Fruit fly (Drosophila melanogaster) whole organism, wandering third instar larva: ENCODE measurements around the gene mus302.

Experiments
- Abd-B ChIP-seq: fragments of >200 bp; optimal IDR thresholded peaks from 2 replicates; lab custom pipeline; 2017; ENCODE audit warnings: missing biosample characterization, missing genetic modification characterization
- CG32264 ChIP-seq: fragments of 200-800 bp; sonication (Bioruptor generic); optimal IDR thresholded peaks from 2 replicates; lab custom pipeline; 2016; ENCODE audit warnings: missing biosample characterization, missing genetic modification characterization
- CG9705 ChIP-seq: fragments of 200-800 bp; sonication (Bioruptor generic); optimal IDR thresholded peaks from 2 replicates; lab custom pipeline; 2018; ENCODE audit warnings: missing biosample characterization, mild to moderate bottlenecking, missing genetic modification characterization
- CrebA ChIP-seq: fragments of 200-800 bp; sonication (Bioruptor generic); optimal IDR thresholded peaks from 2 replicates; lab custom pipeline; 2016; ENCODE audit warnings: missing biosample characterization, mild to moderate bottlenecking, missing genetic modification characterization, borderline replicate concordance
- Dfd ChIP-seq: fragments of >200 bp; optimal IDR thresholded peaks from 2 replicates; lab custom pipeline; 2017; ENCODE audit warnings: missing biosample characterization, missing genetic modification characterization
- Dif ChIP-seq: fragments of 200-275, 200-300 bp; sonication (Bioruptor generic); optimal IDR thresholded peaks from 2 replicates; lab custom pipeline; 2018; ENCODE audit warnings: missing biosample characterization, missing genetic modification characterization; ENCODE audit not compliant: partially characterized antibody
- GATAd ChIP-seq: sonication (Bioruptor generic); optimal IDR thresholded peaks from 2 replicates; lab custom pipeline; 2016; ENCODE audit warnings: missing biosample characterization, missing genetic modification characterization
- HLH106 ChIP-seq: fragments of 200-800 bp; optimal IDR thresholded peaks from 3 replicates; lab custom pipeline; 2019; ENCODE audit warnings: missing biosample characterization, mild to moderate bottlenecking, missing genetic modification characterization, moderate library complexity
- Hnf4 ChIP-seq: fragments of 200-800 bp; sonication (Bioruptor generic); optimal IDR thresholded peaks from 2 replicates; lab custom pipeline; 2016; ENCODE audit warnings: missing biosample characterization, mild to moderate bottlenecking, missing genetic modification characterization
- Hr78 ChIP-seq: fragments of >200 bp; optimal IDR thresholded peaks from 2 replicates; lab custom pipeline; 2017; ENCODE audit warnings: missing biosample characterization, missing genetic modification characterization
- Hr83 ChIP-seq: fragments of 200-300 bp; sonication (Bioruptor generic); optimal IDR thresholded peaks from 2 replicates; lab custom pipeline; 2016; ENCODE audit warnings: missing biosample characterization, mild to moderate bottlenecking, missing genetic modification characterization, moderate library complexity; ENCODE audit not compliant: poor library complexity, severe bottlenecking
- Jra ChIP-seq: sonication (Bioruptor generic); optimal IDR thresholded peaks from 2 replicates; lab custom pipeline; 2016; ENCODE audit warnings: missing biosample characterization, missing genetic modification characterization
- Mio ChIP-seq: sonication (Bioruptor generic); optimal IDR thresholded peaks from 2 replicates; lab custom pipeline; 2016; ENCODE audit warnings: missing biosample characterization, missing genetic modification characterization
- Myc ChIP-seq: fragments of >200 bp; optimal IDR thresholded peaks from 2 replicates; lab custom pipeline; 2017
- N ChIP-seq: fragments of >200 bp; optimal IDR thresholded peaks from 2 replicates; lab custom pipeline; 2018; ENCODE audit warnings: missing biosample characterization, missing external identifiers, missing genetic modification characterization
- OdsH ChIP-seq: fragments of 200-800 bp; sonication (Bioruptor generic); optimal IDR thresholded peaks from 2 replicates; lab custom pipeline; 2016; ENCODE audit warnings: missing biosample characterization, mild to moderate bottlenecking, missing genetic modification characterization
- Rel ChIP-seq, 2 experiments: fragments of 200-800 bp; sonication (Bioruptor generic) in 1 of 2; optimal IDR thresholded peaks; 2 replicates in 1 of 2; 3 replicates in 1 of 2; lab custom pipeline; 2016 to 2019; ENCODE audit warnings: mild to moderate bottlenecking in 2 of 2, missing biosample characterization in 2 of 2, missing genetic modification characterization in 2 of 2, moderate library complexity in 1 of 2
- Sp1 ChIP-seq: fragments of 200-800 bp; sonication (Bioruptor generic); optimal IDR thresholded peaks from 3 replicates; lab custom pipeline; 2019; ENCODE audit warnings: missing biosample characterization, mild to moderate bottlenecking, missing genetic modification characterization, moderate library complexity
- Vsx2 ChIP-seq: fragments of 200-300, 225-300 bp; sonication (Bioruptor generic); optimal IDR thresholded peaks from 2 replicates; lab custom pipeline; 2018; ENCODE audit warnings: missing biosample characterization, missing genetic modification characterization; ENCODE audit not compliant: partially characterized antibody
- br ChIP-seq: fragments of 200-800 bp; sonication (Bioruptor generic); optimal IDR thresholded peaks from 2 replicates; lab custom pipeline; 2016; ENCODE audit warnings: missing biosample characterization, missing genetic modification characterization
- dl ChIP-seq, 2 experiments: fragments of 175-275, 200-275 bp in 1 of 2; fragments of 200-275 bp in 1 of 2; sonication (Bioruptor generic); optimal IDR thresholded peaks; lab custom pipeline; 2018; ENCODE audit warnings: mild to moderate bottlenecking in 2 of 2, missing biosample characterization in 2 of 2, missing genetic modification characterization in 2 of 2, moderate library complexity in 2 of 2; ENCODE audit not compliant: partially characterized antibody in 2 of 2, insufficient read depth in 1 of 2
- dmrt93B ChIP-seq: fragments of 200-800 bp; sonication (Bioruptor generic); optimal IDR thresholded peaks from 2 replicates; lab custom pipeline; 2018; ENCODE audit warnings: missing biosample characterization, mild to moderate bottlenecking, missing genetic modification characterization
- dsf ChIP-seq: sonication (Bioruptor generic); optimal IDR thresholded peaks from 2 replicates; lab custom pipeline; 2016; ENCODE audit warnings: missing biosample characterization, missing genetic modification characterization, borderline replicate concordance
- ey ChIP-seq: fragments of 200-800 bp; sonication (Bioruptor generic); optimal IDR thresholded peaks from 2 replicates; lab custom pipeline; 2016; ENCODE audit warnings: missing biosample characterization, missing genetic modification characterization
- foxo ChIP-seq, 2 experiments: fragments of 200-800 bp; sonication (Bioruptor generic); optimal IDR thresholded peaks; 2 replicates in 1 of 2; 3 replicates in 1 of 2; lab custom pipeline; 2016 to 2017; ENCODE audit warnings: missing biosample characterization in 2 of 2, missing genetic modification characterization in 2 of 2
- fru ChIP-seq: fragments of 200-800 bp; sonication (Bioruptor generic); optimal IDR thresholded peaks from 3 replicates; lab custom pipeline; 2016; ENCODE audit warnings: missing biosample characterization, mild to moderate bottlenecking, missing genetic modification characterization
- h ChIP-seq: fragments of 200-800 bp; sonication (Bioruptor generic); optimal IDR thresholded peaks from 3 replicates; lab custom pipeline; 2016; ENCODE audit warnings: missing biosample characterization, mild to moderate bottlenecking, missing genetic modification characterization
- lola ChIP-seq: fragments of >200 bp; optimal IDR thresholded peaks from 2 replicates; lab custom pipeline; 2017; ENCODE audit warnings: missing biosample characterization, missing genetic modification characterization
- pan ChIP-seq: fragments of >200 bp; optimal IDR thresholded peaks from 2 replicates; lab custom pipeline; 2017
- psq ChIP-seq: fragments of 200-800 bp; sonication (Bioruptor generic); optimal IDR thresholded peaks from 3 replicates; lab custom pipeline; 2017; ENCODE audit warnings: missing biosample characterization, mild to moderate bottlenecking, missing genetic modification characterization, moderate library complexity
- rgr ChIP-seq: fragments of 200-800 bp; sonication (Bioruptor generic); optimal IDR thresholded peaks from 3 replicates; lab custom pipeline; 2016; ENCODE audit warnings: missing biosample characterization, mild to moderate bottlenecking, missing genetic modification characterization
- sage ChIP-seq: fragments of 200-800 bp; sonication (Bioruptor generic); optimal IDR thresholded peaks from 2 replicates; lab custom pipeline; 2016; ENCODE audit warnings: missing biosample characterization, mild to moderate bottlenecking, missing genetic modification characterization
- sv ChIP-seq: fragments of 200-800 bp; sonication (Bioruptor generic); optimal IDR thresholded peaks from 3 replicates; lab custom pipeline; 2016; ENCODE audit warnings: missing biosample characterization, missing genetic modification characterization
- usp ChIP-seq: fragments of >200 bp; optimal IDR thresholded peaks from 2 replicates; lab custom pipeline; 2017; ENCODE audit warnings: missing biosample characterization, missing genetic modification characterization
- woc ChIP-seq: sonication (Bioruptor generic); optimal IDR thresholded peaks from 2 replicates; lab custom pipeline; 2016; ENCODE audit warnings: missing biosample characterization, mild to moderate bottlenecking, missing genetic modification characterization

Gene mus302

dm6 chr3L:16804627-16805026 lies 25.1 kb upstream of the mus302 start, which contains the start of gene nudC:
Gene nudC (plus strand): TSS chr3L:16804994.
- TF ChIP-seq HLH106 (tag; lab: Kevin White, UChicago): no peak
- no peak for TF ChIP-seq Rel (GFP tag; optimal IDR thresholded peaks at IDR 0.05; lab: Kevin White, UChicago)
- TF ChIP-seq Rel (tag; optimal IDR thresholded peaks at IDR 0.05; lab: Kevin White, UChicago): peak; percentile 9
- TF ChIP-seq CG32264 (GFP tag; lab: Kevin White, UChicago): no peak

dm6 chr3L:16803708-16804350 lies 24.3 kb upstream of the mus302 start:
- TF ChIP-seq woc (GFP tag; lab: Kevin White, UChicago) (no peak), Vsx2 (GFP tag; lab: Kevin White, UChicago) (no peak), h (peak; percentile 72), br (GFP tag; lab: Kevin White, UChicago) (peak; percentile 90), rgr (GFP tag; lab: Kevin White, UChicago) (peak; percentile 54), Hnf4 (GFP tag; lab: Kevin White, UChicago) (peak; percentile 43), foxo (GFP tag; optimal IDR thresholded peaks at IDR 0.05; lab: Kevin White, UChicago) (peak; percentile 22 to 27), Jra (GFP tag; lab: Kevin White, UChicago) (no peak), Dif (no peak), Hr83 (GFP tag; lab: Kevin White, UChicago) (peak; percentile 48), Mio (GFP tag; lab: Kevin White, UChicago) (peak; percentile 16), Dfd (GFP tag; lab: Kevin White, UChicago) (no peak), OdsH (peak; percentile 25), Sp1 (GFP tag; lab: Kevin White, UChicago) (peak; percentile 73), HLH106 (tag; lab: Kevin White, UChicago) (peak; percentile 59), fru (GFP tag; lab: Kevin White, UChicago) (peak; percentile 52), CrebA (GFP tag; lab: Kevin White, UChicago) (peak; percentile 84), CG9705 (GFP tag; lab: Kevin White, UChicago) (peak; percentile 7), dl (GFP tag; optimal IDR thresholded peaks at IDR 0.05; lab: Kevin White, UChicago; ENCODE audit: insufficient read depth in 1 of 2, partially characterized antibody in 2 of 2) (peak in 1 of 2 experiments; percentile 69), Rel (GFP tag; optimal IDR thresholded peaks at IDR 0.05; lab: Kevin White, UChicago) (no peak), Rel (tag; optimal IDR thresholded peaks at IDR 0.05; lab: Kevin White, UChicago) (peak; percentile 81)
- TF ChIP-seq, all 38 proteins: peak for 15

dm6 chr3L:16803273-16803672 lies 23.7 kb upstream of the mus302 start:
- TF ChIP-seq CrebA (GFP tag; lab: Kevin White, UChicago) (no peak), Hr78 (no peak), dsf (GFP tag; lab: Kevin White, UChicago) (no peak), sv (no peak), Dfd (GFP tag; lab: Kevin White, UChicago) (no peak), OdsH (no peak), h (no peak), Dif (no peak), pan (no peak), Jra (GFP tag; lab: Kevin White, UChicago) (no peak), lola (GFP tag; lab: Kevin White, UChicago) (no peak), psq (GFP tag; lab: Kevin White, UChicago) (no peak), Abd-B (GFP tag; lab: Kevin White, UChicago) (no peak)

- peak; percentile 67 for TF ChIP-seq Sp1 (GFP tag; lab: Kevin White, UChicago)
- TF ChIP-seq sv: peak; percentile 35
- TF ChIP-seq fru (GFP tag; lab: Kevin White, UChicago): peak; percentile 82
- TF ChIP-seq Hr78: no peak
- peak; percentile 85 for TF ChIP-seq rgr (GFP tag; lab: Kevin White, UChicago)
- peak; percentile 83 for TF ChIP-seq ey
- peak; percentile 41 for TF ChIP-seq sage
- no peak for TF ChIP-seq usp
- TF ChIP-seq Abd-B (GFP tag; lab: Kevin White, UChicago): no peak
- TF ChIP-seq Jra (GFP tag; lab: Kevin White, UChicago): no peak
- no peak for TF ChIP-seq pan
- TF ChIP-seq Hr83 (GFP tag; lab: Kevin White, UChicago): no peak
- peak; percentile 63 for TF ChIP-seq woc (GFP tag; lab: Kevin White, UChicago)
- peak; percentile 45 for TF ChIP-seq Vsx2 (GFP tag; lab: Kevin White, UChicago)
- TF ChIP-seq N (GFP tag; lab: Kevin White, UChicago): no peak
- peak; percentile 48 for TF ChIP-seq br (GFP tag; lab: Kevin White, UChicago)
- peak; percentile 62 for TF ChIP-seq Rel (GFP tag; optimal IDR thresholded peaks at IDR 0.05; lab: Kevin White, UChicago)
- TF ChIP-seq Rel (tag; optimal IDR thresholded peaks at IDR 0.05; lab: Kevin White, UChicago): peak; percentile 99
- no peak for TF ChIP-seq dmrt93B (GFP tag; lab: Kevin White, UChicago)
- TF ChIP-seq CG9705 (GFP tag; lab: Kevin White, UChicago): no peak
- peak; percentile 62 for TF ChIP-seq Hnf4 (GFP tag; lab: Kevin White, UChicago)
- no peak for TF ChIP-seq Myc (lab: Kevin White, UChicago)
- peak; percentile 16 for TF ChIP-seq CrebA (GFP tag; lab: Kevin White, UChicago)
- TF ChIP-seq GATAd (GFP tag; lab: Kevin White, UChicago): no peak
- peak; percentile 27 for TF ChIP-seq Dif
- TF ChIP-seq Dfd (GFP tag; lab: Kevin White, UChicago): peak; percentile 10
- peak; percentile 86 for TF ChIP-seq OdsH
- TF ChIP-seq CG32264 (GFP tag; lab: Kevin White, UChicago): no peak
- no peak for TF ChIP-seq HLH106 (tag; lab: Kevin White, UChicago)
Measured at dm6 chr3L:16801499-16802452, 22.2 kb upstream of the mus302 start.
